Worm (Caenorhabditis elegans): ENCODE measurements around the gene R53.5.

- TF ChIP-seq blmp-1 (tag; optimal IDR thresholded peaks at IDR 0.05) (no peak), snpc-4 (tag; optimal IDR thresholded peaks at IDR 0.05) (no peak), lin-13 (tag; optimal IDR thresholded peaks at IDR 0.05) (no peak), ztf-11 (tag; optimal IDR thresholded peaks at IDR 0.05) (no peak), M03D4.4 (tag; optimal IDR thresholded peaks at IDR 0.05) (no peak), mab-5 (tag; optimal IDR thresholded peaks at IDR 0.05) (no peak), ces-1 (GFP tag; optimal IDR thresholded peaks at IDR 0.05) (no peak), mep-1 (tag; optimal IDR thresholded peaks at IDR 0.05) (no peak), elt-3 (tag; optimal IDR thresholded peaks at IDR 0.05) (no peak), unc-62 (GFP tag; optimal IDR thresholded peaks at IDR 0.05) (no peak), nhr-237 (tag; optimal IDR thresholded peaks at IDR 0.05) (no peak), nhr-76 (tag; optimal IDR thresholded peaks at IDR 0.05) (no peak), nhr-28 (tag; optimal IDR thresholded peaks at IDR 0.05) (no peak)
Measured at ce11 chrII:9990812-9991211, 20.5 kb upstream of the R53.5 start, which contains the start of gene lec-3.

Data from whole organism, mixed stage, embryonic.